Worm (Caenorhabditis elegans) whole organism, L4 larva: Measurements from ENCODE around the gene irld-2.

ENCODE experiments used
- D1046.2 ChIP-seq: fragments of 200-800 bp; sonication (Bioruptor generic); IDR thresholded peaks from 2 replicates; pipeline ENCODE4 v1.3.6; 2022; ENCODE audit warnings: missing genetic modification characterization, missing compliant biosample characterization
- F10B5.3 ChIP-seq: sonication (generic microtip); optimal IDR thresholded peaks from 2 replicates; lab custom pipeline; 2016; ENCODE audit warnings: mild to moderate bottlenecking, missing genetic modification characterization, missing compliant biosample characterization
- F44E2.7 ChIP-seq: fragments of 200-800 bp; sonication (Bioruptor generic); IDR thresholded peaks from 2 replicates; pipeline ENCODE4 v2.1.2; 2022; ENCODE audit warnings: missing genetic modification characterization, missing compliant biosample characterization
- T26A8.4 ChIP-seq: fragments of 200-800 bp; sonication (Bioruptor generic); IDR thresholded peaks from 2 replicates; pipeline ENCODE4 v1.3.6; 2022; ENCODE audit warnings: missing genetic modification characterization, missing compliant biosample characterization
- aly-2 ChIP-seq: sonication (generic microtip); optimal IDR thresholded peaks from 2 replicates; lab custom pipeline; 2018; ENCODE audit warnings: missing biosample characterization, missing genetic modification characterization
- ama-1 ChIP-seq: fragments of 150-350 bp; optimal IDR thresholded peaks from 2 replicates; lab custom pipeline; 2014; ENCODE audit warnings: inconsistent platforms, mixed read lengths
- arid-1 ChIP-seq: fragments of 200-800 bp; sonication (Bioruptor generic); conservative IDR thresholded peaks from 2 replicates; pipeline ENCODE4 v1.3.6; 2022; ENCODE audit warnings: missing genetic modification reagents, missing genetic modification characterization, missing compliant biosample characterization
- ceh-32 ChIP-seq: sonication (generic microtip); optimal IDR thresholded peaks from 2 replicates; lab custom pipeline; 2016; ENCODE audit warnings: mild to moderate bottlenecking, missing genetic modification characterization, missing compliant biosample characterization; ENCODE audit not compliant: poor library complexity
- ceh-44 ChIP-seq: fragments of 200-800 bp; sonication (Bioruptor generic); IDR thresholded peaks from 2 replicates; pipeline ENCODE4 v1.3.6; 2022; ENCODE audit warnings: missing genetic modification reagents, missing genetic modification characterization, missing compliant biosample characterization
- daf-12 ChIP-seq: fragments of 150-350 bp; optimal IDR thresholded peaks from 2 replicates; lab custom pipeline; 2014; ENCODE audit warnings: missing biosample characterization, missing genetic modification reagents, missing genetic modification characterization
- daf-16 ChIP-seq, 3 experiments: sonication (generic microtip); optimal IDR thresholded peaks; 2 replicates each; lab custom pipeline; 2016 to 2017; ENCODE audit warnings: missing genetic modification characterization in 3 of 3, missing genetic modification reagents in 3 of 3, mild to moderate bottlenecking in 2 of 3, missing compliant biosample characterization in 2 of 3, missing biosample characterization in 1 of 3, moderate library complexity in 1 of 3
- daf-19 ChIP-seq: fragments of 200-800 bp; sonication (Bioruptor generic); conservative IDR thresholded peaks from 2 replicates; pipeline ENCODE4 v1.3.6; 2022; ENCODE audit warnings: missing genetic modification characterization, missing compliant biosample characterization
- dmd-6 ChIP-seq: fragments of 200-800 bp; sonication (Bioruptor generic); IDR thresholded peaks from 2 replicates; pipeline ENCODE4 v1.3.6; 2022; ENCODE audit warnings: missing genetic modification reagents, missing genetic modification characterization, missing compliant biosample characterization
- dmd-8 ChIP-seq: fragments of 200-800 bp; sonication (Bioruptor generic); IDR thresholded peaks from 2 replicates; pipeline ENCODE4 v1.3.6; 2022; ENCODE audit warnings: missing genetic modification characterization, missing compliant biosample characterization
- dmd-9 ChIP-seq: fragments of 200-800 bp; sonication (Bioruptor generic); IDR thresholded peaks from 2 replicates; pipeline ENCODE4 v1.3.6; 2022; ENCODE audit warnings: missing genetic modification reagents, missing genetic modification characterization, missing compliant biosample characterization
- dpl-1 ChIP-seq: fragments of 150-350 bp; optimal IDR thresholded peaks from 2 replicates; lab custom pipeline; 2014; ENCODE audit warnings: missing biosample characterization, missing genetic modification reagents, missing genetic modification characterization
- dve-1 ChIP-seq: sonication (generic microtip); optimal IDR thresholded peaks from 2 replicates; lab custom pipeline; 2017; ENCODE audit warnings: antibody characterized with exemption, mild to moderate bottlenecking, missing genetic modification characterization, missing compliant biosample characterization; ENCODE audit not compliant: insufficient read depth
- fkh-10 ChIP-seq: fragments of 150-350 bp; optimal IDR thresholded peaks from 2 replicates; lab custom pipeline; 2014; ENCODE audit warnings: missing biosample characterization, missing genetic modification reagents, missing genetic modification characterization
- fos-1 ChIP-seq: fragments of 150-350 bp; optimal IDR thresholded peaks from 2 replicates; lab custom pipeline; 2014; ENCODE audit warnings: missing biosample characterization, missing genetic modification characterization
- hlh-11 ChIP-seq: fragments of 200-800 bp; sonication (Bioruptor generic); optimal IDR thresholded peaks from 2 replicates; lab custom pipeline; 2018; ENCODE audit warnings: mild to moderate bottlenecking, missing genetic modification characterization, missing compliant biosample characterization
- hlh-30 ChIP-seq: sonication (generic microtip); optimal IDR thresholded peaks from 2 replicates; lab custom pipeline; 2017; ENCODE audit warnings: antibody characterized with exemption, mild to moderate bottlenecking, missing genetic modification characterization, missing compliant biosample characterization; ENCODE audit not compliant: insufficient read depth
- hmg-1.1 ChIP-seq: fragments of 200-800 bp; sonication (Bioruptor generic); IDR thresholded peaks from 2 replicates; pipeline ENCODE4 v1.3.6; 2022; ENCODE audit warnings: missing genetic modification reagents, missing genetic modification characterization, missing compliant biosample characterization
- lin-1 ChIP-seq: fragments of 200-800 bp; sonication (Bioruptor generic); IDR thresholded peaks from 2 replicates; pipeline ENCODE4 v1.3.6; 2022; ENCODE audit warnings: missing genetic modification reagents, missing genetic modification characterization, missing compliant biosample characterization
- lin-13 ChIP-seq: fragments of 150-350 bp; optimal IDR thresholded peaks from 2 replicates; lab custom pipeline; 2014; ENCODE audit warnings: missing biosample characterization, missing genetic modification reagents, missing genetic modification characterization
- lin-38 ChIP-seq: fragments of 200-800 bp; sonication (Bioruptor generic); IDR thresholded peaks from 2 replicates; pipeline ENCODE4 v1.3.6; 2022; ENCODE audit warnings: missing genetic modification reagents, missing genetic modification characterization, missing compliant biosample characterization
- lin-39 ChIP-seq: fragments of 150-350 bp; optimal IDR thresholded peaks from 2 replicates; lab custom pipeline; 2014; ENCODE audit warnings: missing biosample characterization, missing genetic modification reagents, missing genetic modification characterization
- madf-5 ChIP-seq, 2 experiments: fragments of 200-800 bp; sonication (Bioruptor generic); IDR thresholded peaks; 2 replicates each; pipeline ENCODE4 v1.3.6; 2022; ENCODE audit warnings: missing compliant biosample characterization in 2 of 2, missing genetic modification characterization in 2 of 2
- madf-9 ChIP-seq: fragments of 200-800 bp; sonication (Bioruptor generic); conservative IDR thresholded peaks from 2 replicates; pipeline ENCODE4 v1.3.6; 2022; ENCODE audit warnings: missing genetic modification reagents, missing genetic modification characterization, missing compliant biosample characterization
- mdl-1 ChIP-seq, 2 experiments: fragments of 150-350 bp in 1 of 2; sonication (generic microtip) in 1 of 2; optimal IDR thresholded peaks; 2 replicates each; lab custom pipeline; 2014 to 2017; ENCODE audit warnings: missing biosample characterization in 2 of 2, missing genetic modification characterization in 2 of 2
- mdt-29 ChIP-seq: fragments of 200-800 bp; sonication (Bioruptor generic); IDR thresholded peaks from 2 replicates; pipeline ENCODE4 v1.3.6; 2022; ENCODE audit warnings: missing genetic modification reagents, missing genetic modification characterization, missing compliant biosample characterization
- nhr-10 ChIP-seq: fragments of 150-350 bp; optimal IDR thresholded peaks from 2 replicates; lab custom pipeline; 2014; ENCODE audit warnings: missing biosample characterization, missing genetic modification characterization
- nhr-48 ChIP-seq: sonication (generic microtip); optimal IDR thresholded peaks from 2 replicates; lab custom pipeline; 2016; ENCODE audit warnings: mild to moderate bottlenecking, missing genetic modification characterization, missing compliant biosample characterization
- nhr-6 ChIP-seq: fragments of 150-350 bp; optimal IDR thresholded peaks from 2 replicates; lab custom pipeline; 2014; ENCODE audit warnings: missing biosample characterization, missing genetic modification characterization
- nhr-76 ChIP-seq: fragments of 150-350 bp; optimal IDR thresholded peaks from 2 replicates; lab custom pipeline; 2014; ENCODE audit warnings: missing biosample characterization, missing genetic modification characterization
- pha-4 ChIP-seq, 2 experiments: fragments of 150-350 bp in 1 of 2; fragments of 200-800 bp in 1 of 2; sonication (Bioruptor generic) in 1 of 2; IDR thresholded peaks in 1 of 2; optimal IDR thresholded peaks in 1 of 2; 2 replicates each; pipeline versions ENCODE4 v1.3.6 to Lab custom; 2014 to 2022; ENCODE audit warnings: missing genetic modification characterization in 2 of 2, missing genetic modification reagents in 2 of 2, missing biosample characterization in 1 of 2, missing compliant biosample characterization in 1 of 2
- php-3 ChIP-seq: fragments of 200-800 bp; sonication (Bioruptor generic); IDR thresholded peaks from 2 replicates; pipeline ENCODE4 v1.3.6; 2022; ENCODE audit warnings: missing genetic modification reagents, missing genetic modification characterization, missing compliant biosample characterization
- pqm-1 ChIP-seq: sonication (generic microtip); optimal IDR thresholded peaks from 2 replicates; lab custom pipeline; 2017; ENCODE audit warnings: missing biosample characterization, missing genetic modification characterization
- snpc-4 ChIP-seq: fragments of 150-350 bp; optimal IDR thresholded peaks from 2 replicates; lab custom pipeline; 2014; ENCODE audit warnings: missing biosample characterization, missing genetic modification characterization
- spr-3 ChIP-seq: fragments of 200-800 bp; sonication (Bioruptor generic); optimal IDR thresholded peaks from 2 replicates; lab custom pipeline; 2018; ENCODE audit warnings: mild to moderate bottlenecking, missing genetic modification characterization, missing compliant biosample characterization
- tra-1 ChIP-seq: fragments of 200-800 bp; sonication (Bioruptor generic); IDR thresholded peaks from 2 replicates; pipeline ENCODE4 v1.3.6; 2022; ENCODE audit warnings: missing genetic modification reagents, missing genetic modification characterization, missing compliant biosample characterization
- unc-39 ChIP-seq: sonication (generic microtip); optimal IDR thresholded peaks from 2 replicates; lab custom pipeline; 2017; ENCODE audit warnings: missing biosample characterization, missing genetic modification characterization
- unc-62 ChIP-seq, 3 experiments: fragments of 150-350 bp in 1 of 3; sonication (generic microtip); optimal IDR thresholded peaks in 2 of 3; peaks in 1 of 3; 1 replicate in 1 of 3; 2 replicates in 2 of 3; lab custom pipeline; 2014 to 2017; ENCODE audit warnings: missing biosample characterization in 3 of 3, missing genetic modification characterization in 3 of 3, missing genetic modification reagents in 3 of 3, missing genotype in 1 of 3
- zag-1 ChIP-seq: fragments of 150-350 bp; optimal IDR thresholded peaks from 2 replicates; lab custom pipeline; 2014; ENCODE audit warnings: missing biosample characterization, missing genetic modification characterization

Gene irld-2

DNA sequence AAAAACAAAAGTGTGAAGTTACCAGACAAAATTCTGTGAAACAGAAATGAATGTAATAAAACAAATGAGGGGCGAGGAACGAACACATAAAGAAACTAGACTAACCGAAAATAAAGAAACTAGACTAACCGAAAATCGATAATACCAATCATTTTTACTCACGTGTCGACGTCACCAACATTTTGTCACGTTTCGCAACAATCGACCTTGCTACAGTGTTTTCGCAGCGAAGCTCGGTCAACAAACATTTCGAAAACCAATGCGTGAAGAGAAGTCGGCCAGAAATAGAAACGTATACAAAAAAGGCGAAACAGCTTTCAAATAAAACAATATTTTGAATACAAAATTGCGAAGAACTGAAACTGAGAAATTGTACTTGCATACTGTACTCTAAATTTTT lies 27.9 kb downstream of the irld-2 start:
- TF ChIP-seq aly-2 (tag; lab: Kevin White, UChicago) (no peak), ceh-32 (tag; lab: Kevin White, UChicago) (no peak), hmg-1.1 (no peak), zag-1 (tag; lab: Kevin White, UChicago) (no peak), ceh-44 (no peak), daf-12 (no peak), lin-1 (GFP tag; lab: Robert Waterston, UW) (no peak), dmd-9 (GFP tag; lab: Robert Waterston, UW) (no peak), pha-4 (GFP tag; IDR thresholded peaks at IDR 0.05; lab: Robert Waterston, UW) (no peak), pha-4 (tag; optimal IDR thresholded peaks at IDR 0.05; lab: Kevin White, UChicago) (peak; percentile 23), F44E2.7 (no peak), lin-13 (GFP tag; lab: Kevin White, UChicago) (no peak), daf-16 (GFP tag; optimal IDR thresholded peaks at IDR 0.05; lab: Kevin White, UChicago) (no peak), daf-16 (tag; optimal IDR thresholded peaks at IDR 0.05; lab: Kevin White, UChicago) (peak; percentile 47), madf-5 (GFP tag; IDR thresholded peaks at IDR 0.05; lab: Robert Waterston, UW) (no peak), nhr-76 (tag; lab: Kevin White, UChicago) (no peak), F10B5.3 (tag; lab: Kevin White, UChicago) (no peak), hlh-30 (tag; lab: Kevin White, UChicago) (peak; percentile 74), tra-1 (GFP tag; lab: Robert Waterston, UW) (no peak), hlh-11 (tag; lab: Kevin White, UChicago) (peak; percentile 11), snpc-4 (tag; lab: Kevin White, UChicago) (no peak), unc-39 (tag; lab: Kevin White, UChicago) (no peak), pqm-1 (tag; lab: Kevin White, UChicago) (no peak), nhr-6 (no peak), mdl-1 (tag; optimal IDR thresholded peaks at IDR 0.05; lab: Kevin White, UChicago) (peak in 1 of 2 experiments; percentile 21), nhr-48 (no peak), spr-3 (GFP tag; lab: Kevin White, UChicago) (no peak), nhr-10 (no peak), dmd-8 (GFP tag; lab: Robert Waterston, UW) (no peak), ama-1 (no peak), php-3 (GFP tag; lab: Robert Waterston, UW) (no peak), dve-1 (tag; lab: Kevin White, UChicago) (peak; percentile 28), fos-1 (tag; lab: Kevin White, UChicago) (no peak), arid-1 (GFP tag; lab: Robert Waterston, UW) (no peak), daf-19 (GFP tag; lab: Robert Waterston, UW) (no peak), dmd-6 (0 out of 2 replicates have a peak, but pooled peaks have one; percentile 13)

- peak; percentile 14 for TF ChIP-seq fkh-10 (GFP tag; lab: Kevin White, UChicago)
- no peak for TF ChIP-seq arid-1 (GFP tag; lab: Robert Waterston, UW)
- TF ChIP-seq, all 104 proteins: peak for 1
Observed at ce11 chrX:13364897-13365296, 30.0 kb downstream of the irld-2 start, which contains the start of gene C49F8.1. C49F8.1 (minus strand) TSS chrX:13364997.

DNA sequence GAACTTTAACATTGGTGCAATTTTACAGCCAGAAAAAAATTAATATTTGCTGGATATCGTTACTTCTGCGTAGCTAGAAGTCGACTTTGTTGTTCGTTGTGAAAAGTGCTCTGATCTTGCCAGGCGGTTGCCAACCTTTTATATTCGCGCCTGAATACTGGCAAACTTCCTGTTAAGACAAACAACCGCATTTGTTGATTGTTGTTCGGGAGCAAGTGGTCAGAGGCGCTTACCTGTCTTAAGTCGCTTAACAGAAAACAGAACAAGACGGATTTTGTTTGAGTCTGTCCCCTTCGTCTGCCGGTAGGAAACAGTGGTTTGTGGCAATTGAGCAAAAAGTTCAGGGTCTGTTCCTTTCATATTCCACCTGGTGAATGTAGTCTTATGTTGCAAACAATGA lies 32.4 kb downstream of the irld-2 start, which contains the start of gene C49F8.15:
Gene C49F8.15 (minus strand): TSS at position 101 of the 400 bp plus-strand sequence.
- TF ChIP-seq zag-1 (tag; lab: Kevin White, UChicago) (no peak), T26A8.4 (GFP tag; lab: Robert Waterston, UW) (no peak), D1046.2 (GFP tag; lab: Robert Waterston, UW) (no peak), mdt-29 (GFP tag; lab: Robert Waterston, UW) (no peak), lin-38 (GFP tag; lab: Robert Waterston, UW) (no peak), dpl-1 (GFP tag; lab: Kevin White, UChicago) (no peak), hlh-11 (tag; lab: Kevin White, UChicago) (no peak), F44E2.7 (no peak), madf-9 (GFP tag; lab: Robert Waterston, UW) (no peak), lin-39 (tag; lab: Kevin White, UChicago) (no peak), dmd-6 (no peak), unc-62 (GFP tag; optimal IDR thresholded peaks at IDR 0.05 in 1 of 2; lab: Kevin White, UChicago) (no peak), unc-62 (tag; optimal IDR thresholded peaks at IDR 0.05; lab: Kevin White, UChicago) (no peak), fos-1 (tag; lab: Kevin White, UChicago) (no peak), mdl-1 (tag; optimal IDR thresholded peaks at IDR 0.05; lab: Kevin White, UChicago) (no peak)
